Worm (Caenorhabditis elegans) whole organism, L3 larva: ENCODE data around the gene K12H6.10.

Experiments
- R02D3.7 ChIP-seq: fragments of 150-350 bp; optimal IDR thresholded peaks from 2 replicates; lab custom pipeline; 2014; ENCODE audit warnings: missing biosample characterization, missing genetic modification characterization
- aly-2 ChIP-seq: fragments of 150-350 bp; optimal IDR thresholded peaks from 2 replicates; lab custom pipeline; 2014; ENCODE audit warnings: missing biosample characterization, missing genetic modification characterization
- ceh-16 ChIP-seq: sonication (generic microtip); optimal IDR thresholded peaks from 2 replicates; lab custom pipeline; 2017; ENCODE audit warnings: missing biosample characterization, missing genetic modification characterization
- daf-12 ChIP-seq: fragments of 150-350 bp; optimal IDR thresholded peaks from 2 replicates; lab custom pipeline; 2014; ENCODE audit warnings: missing biosample characterization, missing genetic modification reagents, missing genetic modification characterization
- egl-27 ChIP-seq: sonication (generic microtip); optimal IDR thresholded peaks from 4 replicates; lab custom pipeline; 2017; ENCODE audit warnings: missing biosample characterization, missing genetic modification reagents, missing genetic modification characterization
- elt-1 ChIP-seq: fragments of 150-350 bp; optimal IDR thresholded peaks from 2 replicates; lab custom pipeline; 2014; ENCODE audit warnings: missing biosample characterization, missing genetic modification characterization
- elt-2 ChIP-seq: sonication (generic microtip); optimal IDR thresholded peaks from 2 replicates; lab custom pipeline; 2016; ENCODE audit warnings: missing genetic modification reagents, mild to moderate bottlenecking, missing genetic modification characterization, missing compliant biosample characterization
- eor-1 ChIP-seq, 2 experiments: fragments of 150-350 bp; optimal IDR thresholded peaks; 2 replicates each; lab custom pipeline; 2014 to 2018; ENCODE audit warnings: missing biosample characterization in 2 of 2, missing genetic modification characterization in 2 of 2
- fkh-10 ChIP-seq: sonication (generic microtip); optimal IDR thresholded peaks from 2 replicates; lab custom pipeline; 2017; ENCODE audit warnings: missing biosample characterization, missing genetic modification reagents, missing genetic modification characterization
- fkh-2 ChIP-seq: fragments of 150-350 bp; optimal IDR thresholded peaks from 2 replicates; lab custom pipeline; 2014; ENCODE audit warnings: missing biosample characterization, missing genetic modification reagents, missing genetic modification characterization
- fos-1 ChIP-seq: fragments of 150-350 bp; optimal IDR thresholded peaks from 2 replicates; lab custom pipeline; 2014; ENCODE audit warnings: missing biosample characterization, missing genetic modification characterization
- hmg-11 ChIP-seq: sonication (generic microtip); optimal IDR thresholded peaks from 2 replicates; lab custom pipeline; 2016; ENCODE audit warnings: missing genetic modification characterization, missing compliant biosample characterization
- jun-1 ChIP-seq: fragments of 150-350 bp; optimal IDR thresholded peaks from 2 replicates; lab custom pipeline; 2014; ENCODE audit warnings: missing biosample characterization, missing genetic modification reagents, missing genetic modification characterization
- lin-15B ChIP-seq: fragments of 150-350 bp; optimal IDR thresholded peaks from 2 replicates; lab custom pipeline; 2014; ENCODE audit warnings: missing biosample characterization, missing genetic modification characterization
- lsy-12 ChIP-seq: sonication (generic microtip); optimal IDR thresholded peaks from 2 replicates; lab custom pipeline; 2016; ENCODE audit warnings: mild to moderate bottlenecking, missing genetic modification characterization, missing compliant biosample characterization
- mdl-1 ChIP-seq: fragments of 150-350 bp; optimal IDR thresholded peaks from 2 replicates; lab custom pipeline; 2014; ENCODE audit warnings: missing biosample characterization, missing genetic modification characterization
- nfya-1 ChIP-seq: sonication (generic microtip); optimal IDR thresholded peaks from 2 replicates; lab custom pipeline; 2017; ENCODE audit warnings: missing genetic modification characterization, mild to moderate bottlenecking, missing compliant biosample characterization, antibody characterized with exemption, moderate library complexity; ENCODE audit not compliant: insufficient read depth
- nhr-11 ChIP-seq: fragments of 150-350 bp; optimal IDR thresholded peaks from 2 replicates; lab custom pipeline; 2014; ENCODE audit warnings: missing biosample characterization, missing genetic modification characterization
- nhr-12 ChIP-seq: fragments of 150-350 bp; optimal IDR thresholded peaks from 2 replicates; lab custom pipeline; 2014; ENCODE audit warnings: missing biosample characterization, missing genetic modification characterization
- nhr-23 ChIP-seq: fragments of 150-350 bp; optimal IDR thresholded peaks from 2 replicates; lab custom pipeline; 2014; ENCODE audit warnings: missing biosample characterization, missing genetic modification reagents, missing genetic modification characterization
- nhr-76 ChIP-seq: fragments of 150-350 bp; sonication (generic microtip); optimal IDR thresholded peaks from 5 replicates; lab custom pipeline; 2014; ENCODE audit warnings: missing biosample characterization, missing genetic modification characterization
- pha-4 ChIP-seq: fragments of 150-350 bp; optimal IDR thresholded peaks from 2 replicates; lab custom pipeline; 2014; ENCODE audit warnings: missing biosample characterization, missing genetic modification reagents, missing genetic modification characterization
- pqm-1 ChIP-seq: fragments of 150-350 bp; optimal IDR thresholded peaks from 2 replicates; lab custom pipeline; 2017; ENCODE audit warnings: missing biosample characterization, missing genetic modification characterization, inconsistent platforms
- skn-1 ChIP-seq: fragments of 150-350 bp; optimal IDR thresholded peaks from 2 replicates; lab custom pipeline; 2014; ENCODE audit warnings: missing biosample characterization, missing genetic modification characterization
- unc-62 ChIP-seq: fragments of 150-350 bp; sonication (generic microtip); optimal IDR thresholded peaks from 4 replicates; lab custom pipeline; 2014; ENCODE audit warnings: missing biosample characterization, missing genetic modification reagents, missing genetic modification characterization
- ztf-11 ChIP-seq: fragments of 150-350 bp; optimal IDR thresholded peaks from 2 replicates; lab custom pipeline; 2014; ENCODE audit warnings: missing biosample characterization, missing genetic modification characterization
- ztf-4 ChIP-seq: fragments of 150-350 bp; optimal IDR thresholded peaks from 2 replicates; lab custom pipeline; 2014; ENCODE audit warnings: missing biosample characterization, missing genetic modification characterization

Gene K12H6.10

DNA sequence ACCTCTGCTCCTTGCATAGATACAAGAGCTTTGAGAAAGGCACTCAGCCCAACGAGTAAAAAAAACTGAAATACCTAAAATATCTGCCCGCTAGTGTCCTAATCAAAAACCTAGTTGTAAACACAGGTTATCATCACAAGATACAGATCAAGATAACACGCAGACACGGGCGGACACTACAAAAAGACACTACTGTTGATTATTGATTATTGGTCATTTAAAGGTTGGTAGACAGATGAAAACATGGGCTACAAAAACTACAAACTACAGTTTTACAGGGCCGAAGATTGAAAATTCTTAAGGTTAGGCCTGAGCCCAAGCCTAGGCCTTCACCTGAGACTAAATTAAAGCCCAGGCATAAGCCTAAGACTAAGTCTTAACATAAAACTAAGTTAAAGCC, 36.2 kb downstream of the K12H6.10 start:
- TF ChIP-seq nhr-12 (tag; lab: Kevin White, UChicago) (no peak), fkh-10 (GFP tag; lab: Kevin White, UChicago) (no peak), lsy-12 (tag; lab: Kevin White, UChicago) (no peak), aly-2 (no peak), pqm-1 (tag; lab: Kevin White, UChicago) (no peak), eor-1 (tag; optimal IDR thresholded peaks at IDR 0.05; lab: Kevin White, UChicago) (no peak), hmg-11 (tag; lab: Kevin White, UChicago) (no peak), R02D3.7 (no peak), skn-1 (tag; lab: Kevin White, UChicago) (no peak), egl-27 (tag; lab: Kevin White, UChicago) (no peak)
- TF ChIP-seq, all 47 proteins: peak for 0

DNA sequence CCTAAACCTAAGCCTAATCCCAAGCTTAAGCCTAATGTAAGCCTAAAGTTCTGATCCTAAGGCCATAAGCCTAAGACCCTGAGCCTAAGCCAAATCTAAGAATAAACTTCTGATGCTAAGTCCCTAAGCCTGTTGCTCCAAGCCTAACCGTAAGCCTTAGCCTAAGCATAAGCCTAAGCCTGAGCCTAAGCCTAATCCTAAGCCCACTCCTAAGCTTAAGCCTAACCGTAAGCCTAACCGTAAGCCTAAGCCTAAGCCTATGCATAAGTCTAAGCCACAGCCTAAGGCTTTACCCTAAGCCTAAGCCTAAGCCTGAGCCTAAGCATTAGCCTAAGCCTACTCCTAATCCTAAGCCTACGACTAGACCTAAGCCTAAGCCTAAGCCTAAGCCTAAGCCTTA, 36.6 kb downstream of the K12H6.10 start:
- TF ChIP-seq jun-1 (tag; lab: Kevin White, UChicago): no peak

DNA sequence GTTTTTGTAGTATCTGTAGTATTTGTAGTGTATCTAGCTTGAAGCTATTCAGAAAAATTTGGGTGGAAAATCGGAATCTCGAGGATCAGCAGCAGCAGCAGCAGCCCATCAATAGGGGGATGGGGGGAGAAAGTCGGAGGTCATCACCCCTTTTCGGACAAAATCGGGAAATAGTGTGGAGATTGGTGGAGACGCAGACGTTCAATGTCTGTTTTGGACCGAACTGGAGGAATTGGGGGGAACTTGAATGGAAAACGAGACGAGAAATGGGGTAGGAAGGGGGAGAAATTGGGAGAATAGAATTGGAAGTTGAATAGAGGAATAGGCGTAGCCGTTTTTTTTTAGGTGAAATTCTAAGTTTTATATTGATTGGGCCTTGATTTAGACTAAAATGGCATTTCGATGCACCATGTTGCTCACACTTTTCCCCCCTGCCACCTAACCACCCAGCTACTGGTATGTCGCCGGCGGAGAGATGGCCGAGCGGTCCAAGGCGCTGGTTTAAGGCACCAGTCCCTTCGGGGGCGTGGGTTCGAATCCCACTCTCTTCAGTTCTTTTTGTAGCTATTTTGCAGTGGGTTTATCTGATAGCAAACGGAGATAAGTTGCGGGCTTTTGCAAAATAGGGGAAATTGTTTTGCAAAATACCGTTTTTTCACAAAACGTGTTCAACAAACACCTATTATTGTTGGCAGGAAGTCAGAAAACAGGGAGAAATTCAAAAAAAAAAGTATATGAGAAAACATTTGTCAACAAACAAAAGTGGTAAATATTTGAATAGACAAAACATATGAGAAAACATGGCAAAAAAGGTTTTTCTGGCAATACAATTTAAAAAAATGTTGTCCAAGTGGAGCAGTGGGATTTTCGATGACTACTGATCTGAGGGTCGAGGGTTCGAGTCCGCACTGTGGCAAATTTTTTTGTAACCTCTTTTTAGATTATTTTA, 37.5 kb downstream of the K12H6.10 start:
- TF ChIP-seq pha-4: peak; percentile 24
- TF ChIP-seq nfya-1: peak; percentile 10
- no peak for TF ChIP-seq ztf-11 (tag; lab: Kevin White, UChicago)
- TF ChIP-seq nhr-23 (tag; lab: Kevin White, UChicago): peak; percentile 43

DNA sequence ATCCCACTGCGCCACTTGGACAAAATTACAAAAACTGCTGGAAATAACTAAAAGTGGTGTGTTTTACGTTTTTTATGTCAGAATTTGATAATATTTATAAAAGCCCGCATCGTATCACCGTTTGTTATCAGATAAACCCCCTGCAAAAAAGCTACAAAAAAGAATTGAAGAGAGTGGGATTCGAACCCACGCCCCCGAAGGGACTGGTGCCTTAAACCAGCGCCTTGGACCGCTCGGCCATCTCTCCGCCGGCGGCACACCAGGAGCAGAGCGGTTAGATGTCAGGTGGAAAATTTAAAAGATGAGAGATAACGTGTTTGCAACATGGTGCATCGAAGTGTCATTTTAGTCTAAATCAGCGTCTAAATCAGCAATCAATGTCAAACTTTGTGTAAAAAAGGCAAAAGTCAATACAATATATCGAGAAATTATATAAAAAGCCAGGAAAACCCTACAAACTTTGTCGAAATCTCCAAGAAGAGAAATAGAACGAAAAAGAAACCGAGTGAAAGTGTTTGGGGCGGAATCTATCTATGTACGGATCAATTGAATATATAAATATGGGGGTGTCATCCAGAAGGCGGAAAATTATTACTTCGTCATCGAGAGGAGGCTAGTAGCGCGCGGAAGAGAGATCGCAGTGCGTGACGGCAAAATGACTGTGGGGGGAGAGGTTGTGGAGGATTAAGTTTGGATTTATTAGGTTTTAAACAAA, 38.9 kb downstream of the K12H6.10 start:
- no peak for TF ChIP-seq unc-62
- TF ChIP-seq pha-4: no peak
- TF ChIP-seq nfya-1: no peak
- TF ChIP-seq hmg-11 (tag; lab: Kevin White, UChicago): peak; percentile 32
- TF ChIP-seq nhr-23 (tag; lab: Kevin White, UChicago): no peak
- TF ChIP-seq daf-12 (tag; lab: Kevin White, UChicago): no peak
- TF ChIP-seq elt-2 (tag; lab: Kevin White, UChicago): peak; percentile 19
- TF ChIP-seq, all 47 proteins: peak for 2

DNA sequence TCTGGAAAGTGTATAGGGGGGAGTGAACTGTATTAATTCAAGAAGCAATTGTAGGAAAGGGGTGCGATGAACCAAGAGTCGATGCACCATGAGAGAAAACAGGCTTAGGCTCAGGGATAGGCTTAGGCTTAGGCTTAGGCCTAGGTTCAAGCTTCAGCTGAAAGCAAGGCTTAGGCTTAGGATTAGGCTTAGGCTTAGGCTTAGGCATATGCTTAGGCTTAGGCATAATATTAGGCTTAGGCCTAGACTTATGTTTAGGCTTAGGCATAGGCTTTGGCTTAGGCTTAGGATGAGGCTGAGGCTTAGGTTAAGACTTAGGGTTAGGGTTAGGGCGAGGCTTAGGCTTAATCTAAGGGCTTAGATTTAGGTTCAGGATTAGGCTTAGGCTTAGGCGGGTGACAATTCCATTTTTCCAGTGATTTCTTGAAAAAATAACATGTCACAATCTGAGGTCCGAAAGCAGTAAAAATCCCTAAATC, 39.9 kb downstream of the K12H6.10 start:
- TF ChIP-seq ceh-16 (tag; lab: Kevin White, UChicago) (no peak), fkh-2 (no peak), ztf-4 (tag; lab: Kevin White, UChicago) (no peak), egl-27 (tag; lab: Kevin White, UChicago) (no peak), mdl-1 (no peak), lin-15B (tag; lab: Kevin White, UChicago) (no peak)

DNA sequence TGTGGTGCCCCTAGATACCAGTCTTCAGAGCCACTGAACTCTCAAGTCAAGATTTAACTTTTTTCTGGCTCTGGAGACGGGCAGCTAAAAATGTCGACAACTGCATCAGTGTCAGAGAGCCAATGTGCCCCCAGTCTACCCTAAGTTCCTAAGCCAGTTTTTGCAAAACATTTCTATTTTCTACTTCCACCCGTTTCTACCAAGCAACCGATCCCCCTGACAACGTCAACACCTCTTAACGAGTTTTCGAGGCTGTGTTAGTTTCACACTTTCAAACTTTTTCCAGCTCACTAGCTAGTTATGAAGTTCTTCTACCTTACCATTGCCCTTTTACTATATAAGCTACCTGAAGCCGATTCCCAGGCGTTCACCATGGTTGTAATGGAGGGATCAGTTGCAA, 41.6 kb downstream of the K12H6.10 start, which contains the start of gene Y110A2AL.5:
Gene Y110A2AL.5, plus strand, starts transcription at position 301 of the 400 bp plus-strand sequence.
- TF ChIP-seq mdl-1 (no peak), pha-4 (no peak), lin-15B (tag; lab: Kevin White, UChicago) (no peak), nhr-11 (tag; lab: Kevin White, UChicago) (no peak), jun-1 (tag; lab: Kevin White, UChicago) (no peak), nhr-76 (tag; lab: Kevin White, UChicago) (no peak), fos-1 (no peak), skn-1 (tag; lab: Kevin White, UChicago) (no peak), elt-1 (no peak)

DNA sequence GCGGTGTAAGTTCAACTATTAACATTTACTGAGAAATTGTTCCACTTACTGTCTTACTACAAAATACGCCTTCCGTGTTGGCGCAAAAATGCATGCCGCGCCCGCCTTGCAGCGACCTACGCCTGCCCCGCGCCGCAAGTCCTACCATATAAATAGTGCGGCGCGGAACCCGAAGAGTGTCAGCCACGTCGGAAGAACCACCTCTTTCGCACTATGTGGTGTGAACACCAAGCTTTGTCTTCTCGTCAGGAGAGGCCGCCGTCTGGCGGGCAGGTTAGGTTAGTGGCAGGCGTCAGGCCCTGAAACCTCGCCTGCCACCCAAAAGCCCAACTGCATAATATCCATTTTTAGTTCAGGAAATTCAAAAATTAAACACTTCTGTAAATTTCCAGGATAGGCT, 42.7 kb downstream of the K12H6.10 start:
- TF ChIP-seq elt-2 (tag; lab: Kevin White, UChicago): no peak
